Worm (Caenorhabditis elegans) whole organism, L2 larva: ENCODE measurements around the gene rad-50.

Experiments used
- C34F6.9 ChIP-seq: fragments of 150-350 bp; optimal IDR thresholded peaks from 2 replicates; lab custom pipeline; 2014; ENCODE audit warnings: missing biosample characterization, missing genetic modification characterization
- F13H6.1 ChIP-seq: sonication (generic microtip); optimal IDR thresholded peaks from 2 replicates; lab custom pipeline; 2016; ENCODE audit warnings: missing genetic modification characterization, missing compliant biosample characterization
- Y55F3AM.14 ChIP-seq: fragments of 200-800 bp; sonication (Bioruptor generic); optimal IDR thresholded peaks from 2 replicates; lab custom pipeline; 2018; ENCODE audit warnings: mild to moderate bottlenecking, missing genetic modification characterization, missing compliant biosample characterization
- ZK546.5 ChIP-seq: sonication (generic microtip); optimal IDR thresholded peaks from 2 replicates; lab custom pipeline; 2017; ENCODE audit warnings: missing biosample characterization, missing genetic modification characterization
- alr-1 ChIP-seq: fragments of 150-350 bp; optimal IDR thresholded peaks from 2 replicates; lab custom pipeline; 2014; ENCODE audit warnings: missing biosample characterization, missing genetic modification characterization
- aly-2 ChIP-seq: fragments of 150-350 bp; optimal IDR thresholded peaks from 2 replicates; lab custom pipeline; 2014; ENCODE audit warnings: missing biosample characterization, missing genetic modification characterization
- ama-1 ChIP-seq: fragments of 150-350 bp; optimal IDR thresholded peaks from 2 replicates; lab custom pipeline; 2018; ENCODE audit warnings: inconsistent platforms
- blmp-1 ChIP-seq: sonication (generic microtip); optimal IDR thresholded peaks from 2 replicates; lab custom pipeline; 2017; ENCODE audit warnings: missing genetic modification characterization, mild to moderate bottlenecking, missing compliant biosample characterization, antibody characterized with exemption, moderate library complexity; ENCODE audit not compliant: insufficient read depth
- ceh-16 ChIP-seq: fragments of 150-350 bp; optimal IDR thresholded peaks from 2 replicates; lab custom pipeline; 2014; ENCODE audit warnings: missing biosample characterization, missing genetic modification characterization
- ceh-82 ChIP-seq: fragments of 150-350 bp; optimal IDR thresholded peaks from 2 replicates; lab custom pipeline; 2014; ENCODE audit warnings: missing biosample characterization, missing genetic modification characterization
- crh-2 ChIP-seq: sonication (generic microtip); optimal IDR thresholded peaks from 2 replicates; lab custom pipeline; 2017; ENCODE audit warnings: missing biosample characterization, missing genetic modification characterization
- dmd-4 ChIP-seq: sonication (generic microtip); optimal IDR thresholded peaks from 2 replicates; lab custom pipeline; 2017; ENCODE audit warnings: missing biosample characterization, missing genetic modification characterization
- egl-27 ChIP-seq: sonication (generic microtip); optimal IDR thresholded peaks from 3 replicates; lab custom pipeline; 2017; ENCODE audit warnings: missing biosample characterization, missing genetic modification reagents, missing genetic modification characterization
- elt-1 ChIP-seq: fragments of 150-350 bp; optimal IDR thresholded peaks from 2 replicates; lab custom pipeline; 2014; ENCODE audit warnings: missing biosample characterization, missing genetic modification characterization
- elt-3 ChIP-seq: sonication (generic microtip); optimal IDR thresholded peaks from 2 replicates; lab custom pipeline; 2017; ENCODE audit warnings: missing biosample characterization, missing genetic modification characterization
- fos-1 ChIP-seq: fragments of 150-350 bp; optimal IDR thresholded peaks from 2 replicates; lab custom pipeline; 2014; ENCODE audit warnings: missing biosample characterization, missing genetic modification characterization
- gmeb-1 ChIP-seq: fragments of 150-350 bp; optimal IDR thresholded peaks from 2 replicates; lab custom pipeline; 2014; ENCODE audit warnings: missing biosample characterization, missing genetic modification characterization
- lin-11 ChIP-seq: fragments of 150-350 bp; sonication (generic microtip); optimal IDR thresholded peaks from 2 replicates; lab custom pipeline; 2014; ENCODE audit warnings: missing biosample characterization, missing genetic modification characterization, inconsistent platforms, mixed read lengths
- lin-13 ChIP-seq: fragments of 150-350 bp; optimal IDR thresholded peaks from 2 replicates; lab custom pipeline; 2014; ENCODE audit warnings: missing biosample characterization, missing genetic modification reagents, missing genetic modification characterization
- lin-39 ChIP-seq: fragments of 150-350 bp; optimal IDR thresholded peaks from 2 replicates; lab custom pipeline; 2014; ENCODE audit warnings: missing biosample characterization, missing genetic modification reagents, missing genetic modification characterization
- lsy-2 ChIP-seq, 2 experiments: fragments of 150-350 bp in 1 of 2; sonication (generic microtip) in 1 of 2; optimal IDR thresholded peaks; 2 replicates each; lab custom pipeline; 2014 to 2017; ENCODE audit warnings: missing biosample characterization in 2 of 2, missing genetic modification characterization in 2 of 2
- mab-5 ChIP-seq: fragments of 150-350 bp; optimal IDR thresholded peaks from 2 replicates; lab custom pipeline; 2014; ENCODE audit warnings: missing biosample characterization, missing genetic modification characterization
- mbf-1 ChIP-seq: sonication (generic microtip); optimal IDR thresholded peaks from 2 replicates; lab custom pipeline; 2017; ENCODE audit warnings: missing biosample characterization, missing genetic modification characterization
- mdl-1 ChIP-seq, 2 experiments: fragments of 150-350 bp in 1 of 2; sonication (generic microtip) in 1 of 2; optimal IDR thresholded peaks; 2 replicates each; lab custom pipeline; 2017; ENCODE audit warnings: missing biosample characterization in 2 of 2, missing genetic modification characterization in 2 of 2
- nhr-10 ChIP-seq: sonication (generic microtip); optimal IDR thresholded peaks from 2 replicates; lab custom pipeline; 2017; ENCODE audit warnings: missing biosample characterization, missing genetic modification characterization
- nhr-11 ChIP-seq: fragments of 150-350 bp; optimal IDR thresholded peaks from 2 replicates; lab custom pipeline; 2014; ENCODE audit warnings: missing biosample characterization, missing genetic modification characterization
- nhr-12 ChIP-seq: fragments of 150-350 bp; optimal IDR thresholded peaks from 2 replicates; lab custom pipeline; 2014; ENCODE audit warnings: missing biosample characterization, missing genetic modification characterization
- nhr-129 ChIP-seq: fragments of 150-350 bp; optimal IDR thresholded peaks from 2 replicates; lab custom pipeline; 2014; ENCODE audit warnings: missing biosample characterization, missing genetic modification characterization
- nhr-21 ChIP-seq: fragments of 150-350 bp; optimal IDR thresholded peaks from 2 replicates; lab custom pipeline; 2014; ENCODE audit warnings: missing biosample characterization, missing genetic modification characterization
- nhr-23 ChIP-seq: fragments of 150-350 bp; optimal IDR thresholded peaks from 2 replicates; lab custom pipeline; 2014; ENCODE audit warnings: missing biosample characterization, missing genetic modification reagents, missing genetic modification characterization
- nhr-25 ChIP-seq: fragments of 150-350 bp; sonication (generic microtip); optimal IDR thresholded peaks from 3 replicates; lab custom pipeline; 2014; ENCODE audit warnings: missing biosample characterization, missing genetic modification characterization
- nhr-6 ChIP-seq: fragments of 150-350 bp; optimal IDR thresholded peaks from 2 replicates; lab custom pipeline; 2014; ENCODE audit warnings: missing biosample characterization, missing genetic modification characterization
- nhr-77 ChIP-seq: fragments of 150-350 bp; optimal IDR thresholded peaks from 2 replicates; lab custom pipeline; 2014; ENCODE audit warnings: missing biosample characterization, missing genetic modification characterization
- peb-1 ChIP-seq: fragments of 150-350 bp; optimal IDR thresholded peaks from 2 replicates; lab custom pipeline; 2014; ENCODE audit warnings: missing biosample characterization, missing genetic modification characterization
- skn-1 ChIP-seq: sonication (generic microtip); optimal IDR thresholded peaks from 2 replicates; lab custom pipeline; 2017; ENCODE audit warnings: missing biosample characterization, missing genetic modification characterization
- sma-3 ChIP-seq: sonication (generic microtip); optimal IDR thresholded peaks from 2 replicates; lab custom pipeline; 2016; ENCODE audit warnings: missing genetic modification reagents, missing genetic modification characterization, missing compliant biosample characterization
- sma-9 ChIP-seq, 2 experiments: fragments of 150-350 bp in 1 of 2; sonication (generic microtip) in 1 of 2; optimal IDR thresholded peaks; 2 replicates each; lab custom pipeline; 2014 to 2016; ENCODE audit warnings: missing genetic modification characterization in 2 of 2, mild to moderate bottlenecking in 1 of 2, missing biosample characterization in 1 of 2, missing compliant biosample characterization in 1 of 2, missing genetic modification reagents in 1 of 2, moderate library complexity in 1 of 2
- snpc-4 ChIP-seq: fragments of 150-350 bp; optimal IDR thresholded peaks from 2 replicates; lab custom pipeline; 2014; ENCODE audit warnings: missing biosample characterization, missing genetic modification characterization
- unc-39 ChIP-seq: fragments of 150-350 bp; optimal IDR thresholded peaks from 2 replicates; lab custom pipeline; 2014; ENCODE audit warnings: missing biosample characterization, missing genetic modification characterization
- unc-55 ChIP-seq: fragments of 150-350 bp; sonication (generic microtip); optimal IDR thresholded peaks from 3 replicates; lab custom pipeline; 2014; ENCODE audit warnings: missing biosample characterization, missing genetic modification reagents, missing genetic modification characterization
- unc-62 ChIP-seq: fragments of 150-350 bp; optimal IDR thresholded peaks from 2 replicates; lab custom pipeline; 2014; ENCODE audit warnings: missing biosample characterization, missing genetic modification reagents, missing genetic modification characterization
- zag-1 ChIP-seq: fragments of 150-350 bp; optimal IDR thresholded peaks from 2 replicates; lab custom pipeline; 2014; ENCODE audit warnings: missing biosample characterization, missing genetic modification characterization
- ztf-1 ChIP-seq: fragments of 200-800 bp; sonication (Bioruptor generic); conservative IDR thresholded peaks from 2 replicates; pipeline ENCODE4 v1.3.6; 2022; ENCODE audit warnings: missing genetic modification characterization, missing compliant biosample characterization
- ztf-11 ChIP-seq: sonication (generic microtip); optimal IDR thresholded peaks from 2 replicates; lab custom pipeline; 2017; ENCODE audit warnings: missing biosample characterization, missing genetic modification characterization
- ztf-4 ChIP-seq: fragments of 150-350 bp; optimal IDR thresholded peaks from 2 replicates; lab custom pipeline; 2014; ENCODE audit warnings: missing biosample characterization, missing genetic modification characterization

rad-50 gene

ce11 chrV:12281508-12281907, 36.1 kb downstream of the rad-50 start:
- no peak for TF ChIP-seq unc-62 (GFP tag; lab: Kevin White, UChicago)
- TF ChIP-seq unc-39 (tag; lab: Kevin White, UChicago): no peak
- TF ChIP-seq sma-3 (GFP tag; lab: Kevin White, UChicago): no peak
- TF ChIP-seq snpc-4 (tag; lab: Kevin White, UChicago): no peak
- no peak for TF ChIP-seq blmp-1 (tag; lab: Kevin White, UChicago)
- TF ChIP-seq nhr-6 (tag; lab: Kevin White, UChicago): no peak

- TF ChIP-seq elt-3 (tag; lab: Kevin White, UChicago) (no peak), nhr-12 (tag; lab: Kevin White, UChicago) (no peak), nhr-23 (tag; lab: Kevin White, UChicago) (no peak), nhr-10 (tag; lab: Kevin White, UChicago) (no peak), ztf-11 (no peak), nhr-25 (no peak), ZK546.5 (no peak)
These were observed 37.7 kb downstream of the rad-50 start, which contains the start of gene F55C5.10 for ce11 chrV:12283187-12283586. F55C5.10 (plus strand) TSS chrV:12283487.

DNA sequence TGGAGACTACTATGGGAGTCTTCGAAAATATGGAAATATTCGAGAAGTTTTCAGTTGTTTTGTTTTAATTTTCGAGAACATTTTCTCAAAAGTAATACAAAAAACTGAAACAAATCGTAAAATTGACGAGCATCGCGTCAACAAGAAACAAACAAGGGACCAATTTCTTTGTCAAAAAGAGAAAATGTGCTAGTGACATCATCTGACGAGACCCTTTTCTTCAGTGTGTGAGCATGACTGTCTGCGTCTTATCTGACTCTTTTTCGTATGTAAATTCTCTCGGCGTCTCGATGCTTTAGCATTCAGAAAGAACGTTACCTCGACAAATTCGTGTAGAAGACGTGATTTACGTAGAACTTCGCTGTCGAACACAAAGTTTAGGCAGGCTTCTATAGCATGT, 42.2 kb downstream of the rad-50 start:
- TF ChIP-seq unc-55 (GFP tag; lab: Kevin White, UChicago) (peak; percentile 41), dmd-4 (tag; lab: Kevin White, UChicago) (no peak), zag-1 (peak; percentile 2), lsy-2 (tag; optimal IDR thresholded peaks at IDR 0.05; lab: Kevin White, UChicago) (peak in 1 of 2 experiments; percentile 36), ceh-16 (tag; lab: Kevin White, UChicago) (no peak), C34F6.9 (tag; lab: Kevin White, UChicago) (peak; percentile 35), nhr-129 (tag; lab: Kevin White, UChicago) (peak; percentile 77)

DNA sequence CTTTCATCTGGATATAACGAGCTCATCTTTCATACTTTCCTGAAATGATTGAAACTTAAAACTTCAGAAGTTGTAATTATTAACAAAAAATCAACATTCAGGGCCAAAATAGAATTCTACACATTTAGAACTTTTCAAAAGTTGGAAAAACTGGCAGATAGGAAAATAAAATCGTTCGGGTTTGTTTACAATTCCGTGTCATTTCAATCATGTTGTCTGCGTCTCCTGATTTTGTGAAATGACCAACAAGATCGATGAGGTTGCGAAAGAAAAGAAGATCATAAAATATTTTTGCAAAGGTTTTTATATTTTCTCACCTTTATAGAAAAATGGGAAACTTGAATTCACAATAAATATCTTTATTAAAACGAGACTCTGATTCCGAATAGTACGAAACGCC, 43.1 kb downstream of the rad-50 start, which contains the start of gene rskd-1:
rskd-1 (minus strand) TSS at position 39 of the 400 bp plus-strand sequence.
- no peak for TF ChIP-seq ztf-1
- no peak for TF ChIP-seq nhr-11
- TF ChIP-seq fos-1 (tag; lab: Kevin White, UChicago): peak; percentile 2
- TF ChIP-seq F13H6.1 (tag; lab: Kevin White, UChicago): no peak
- no peak for TF ChIP-seq ZK546.5
- TF ChIP-seq elt-3 (tag; lab: Kevin White, UChicago): no peak
- no peak for TF ChIP-seq egl-27
- peak in 1 of 2 experiments; percentile 35 for TF ChIP-seq lsy-2 (tag; optimal IDR thresholded peaks at IDR 0.05; lab: Kevin White, UChicago)
- TF ChIP-seq skn-1 (tag; lab: Kevin White, UChicago): no peak
- TF ChIP-seq snpc-4 (tag; lab: Kevin White, UChicago): no peak
- TF ChIP-seq mdl-1 (tag; optimal IDR thresholded peaks at IDR 0.05; lab: Kevin White, UChicago): no peak
- no peak for TF ChIP-seq gmeb-1
- no peak for TF ChIP-seq Y55F3AM.14 (GFP tag; lab: Kevin White, UChicago)
- TF ChIP-seq unc-62 (GFP tag; lab: Kevin White, UChicago): no peak
- no peak for TF ChIP-seq sma-3 (GFP tag; lab: Kevin White, UChicago)
- no peak for TF ChIP-seq alr-1 (tag; lab: Kevin White, UChicago)
- TF ChIP-seq nhr-25: peak; percentile 53
- TF ChIP-seq sma-9 (GFP tag; optimal IDR thresholded peaks at IDR 0.05; lab: Kevin White, UChicago): no peak
- TF ChIP-seq sma-9 (tag; optimal IDR thresholded peaks at IDR 0.05; lab: Kevin White, UChicago): no peak
- TF ChIP-seq ztf-4 (tag; lab: Kevin White, UChicago): no peak
- no peak for TF ChIP-seq lin-11 (tag; lab: Kevin White, UChicago)
- no peak for TF ChIP-seq mab-5 (tag; lab: Kevin White, UChicago)
- no peak for TF ChIP-seq peb-1
- no peak for TF ChIP-seq nhr-21
- TF ChIP-seq ztf-11: no peak
- TF ChIP-seq mbf-1 (tag; lab: Kevin White, UChicago): no peak
- TF ChIP-seq blmp-1 (tag; lab: Kevin White, UChicago): no peak
- no peak for TF ChIP-seq ceh-16 (tag; lab: Kevin White, UChicago)
- TF ChIP-seq lin-13: peak; percentile 10
- TF ChIP-seq ama-1 (lab: Kevin White, UChicago): no peak
- TF ChIP-seq nhr-10 (tag; lab: Kevin White, UChicago): no peak
- TF ChIP-seq C34F6.9 (tag; lab: Kevin White, UChicago): peak; percentile 27
- TF ChIP-seq aly-2 (tag; lab: Kevin White, UChicago): no peak
- TF ChIP-seq nhr-12 (tag; lab: Kevin White, UChicago): no peak
- TF ChIP-seq unc-39 (tag; lab: Kevin White, UChicago): no peak
- no peak for TF ChIP-seq nhr-23 (tag; lab: Kevin White, UChicago)
- no peak for TF ChIP-seq nhr-77
- TF ChIP-seq dmd-4 (tag; lab: Kevin White, UChicago): no peak
- TF ChIP-seq zag-1: no peak
- TF ChIP-seq unc-55 (GFP tag; lab: Kevin White, UChicago): no peak
- no peak for TF ChIP-seq lin-39 (tag; lab: Kevin White, UChicago)
- no peak for TF ChIP-seq ceh-82 (tag; lab: Kevin White, UChicago)
- peak; percentile 35 for TF ChIP-seq crh-2 (tag; lab: Kevin White, UChicago)
- no peak for TF ChIP-seq nhr-6 (tag; lab: Kevin White, UChicago)
- TF ChIP-seq elt-1 (tag; lab: Kevin White, UChicago): no peak
